Worm (Caenorhabditis elegans): Measurements from ENCODE around the gene che-11.
"Not testable (repeated sequence)": the region's sequence is repeated elsewhere in the genome, so short reads cannot be mapped to it uniquely, and the experiment has no call there.

che-11 gene

DNA sequence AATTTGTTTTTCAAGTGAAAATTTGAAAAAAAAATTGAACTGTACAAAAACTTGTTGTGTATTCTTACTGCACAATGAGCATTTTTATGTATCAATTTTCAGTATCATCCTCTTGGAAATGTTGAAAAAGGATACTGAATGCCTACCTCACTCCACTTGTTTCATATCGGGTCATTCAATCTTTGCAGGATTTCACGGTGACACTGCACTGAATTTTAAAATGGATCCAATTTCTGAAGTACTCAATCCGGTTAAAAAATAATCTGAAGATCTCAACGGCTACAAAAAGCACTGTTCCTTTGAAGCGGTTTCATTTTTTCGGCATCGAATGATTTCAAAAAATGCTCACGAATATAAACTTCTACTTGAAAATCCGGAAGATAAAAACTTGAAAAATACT is 12.6 kb downstream of the che-11 start:
- TF ChIP-seq ama-1 (optimal IDR thresholded peaks at IDR 0.05) = no peak
- TF ChIP-seq fkh-6 (tag; optimal IDR thresholded peaks at IDR 0.05) = no peak
- TF ChIP-seq ceh-22 (tag; optimal IDR thresholded peaks at IDR 0.05) = no peak
- TF ChIP-seq unc-86 (tag; optimal IDR thresholded peaks at IDR 0.05) = no peak
- TF ChIP-seq ceh-45 (GFP tag; IDR thresholded peaks at IDR 0.05) = no peak
- no peak for TF ChIP-seq ceh-2 (tag; optimal IDR thresholded peaks at IDR 0.05)
- TF ChIP-seq ceh-31 (tag; optimal IDR thresholded peaks at IDR 0.05) = no peak
- no peak for TF ChIP-seq F13H6.1 (tag; optimal IDR thresholded peaks at IDR 0.05)
- TF ChIP-seq sox-2 (GFP tag; IDR thresholded peaks at IDR 0.05) = no peak
- TF ChIP-seq ttx-3 (tag; optimal IDR thresholded peaks at IDR 0.05) = no peak
- no peak for TF ChIP-seq odd-2 (tag; optimal IDR thresholded peaks at IDR 0.05)
- TF ChIP-seq ceh-48 (tag; optimal IDR thresholded peaks at IDR 0.05) = no peak
- no peak for TF ChIP-seq pros-1 (tag; optimal IDR thresholded peaks at IDR 0.05)
- TF ChIP-seq hlh-13 (GFP tag; optimal IDR thresholded peaks at IDR 0.05) = no peak
- TF ChIP-seq K09A11.1 (tag; optimal IDR thresholded peaks at IDR 0.05; ENCODE audit: insufficient read depth) = no peak
- no peak for TF ChIP-seq ceh-6 (GFP tag; optimal IDR thresholded peaks at IDR 0.05)
- no peak for TF ChIP-seq pat-9 (tag; optimal IDR thresholded peaks at IDR 0.05)
- TF ChIP-seq unc-3 (GFP tag; conservative IDR thresholded peaks at IDR 0.05) = no peak
- no peak for TF ChIP-seq unc-3 (tag; optimal IDR thresholded peaks at IDR 0.05)
- TF ChIP-seq fax-1 (tag; optimal IDR thresholded peaks at IDR 0.05) = no peak
- no peak for TF ChIP-seq elt-2 (tag; optimal IDR thresholded peaks at IDR 0.05)

DNA sequence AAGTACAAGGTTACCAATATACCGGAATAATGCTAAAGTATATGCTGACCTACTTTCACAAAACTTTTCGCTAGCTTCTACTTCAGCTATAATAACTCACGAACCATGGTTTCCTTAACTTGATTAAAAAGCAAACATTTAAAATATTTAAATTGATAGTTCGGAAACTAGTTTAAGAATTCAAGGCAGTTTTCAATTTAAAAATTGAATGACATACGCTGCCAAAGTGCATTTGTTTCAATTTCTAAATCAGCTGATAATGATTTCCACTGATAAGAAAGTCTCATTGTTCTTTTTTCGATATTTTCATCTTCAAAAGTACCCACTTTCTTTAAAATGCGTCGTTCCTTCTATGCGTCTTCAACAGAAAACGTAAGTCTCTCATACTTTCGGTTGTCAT is 19.4 kb downstream of the che-11 start, which contains the start of gene enpp-1:
enpp-1 (plus strand) TSS at position 301 of the 400 bp plus-strand sequence.
- TF ChIP-seq elt-4, unc-42, hlh-6 (tag; optimal IDR thresholded peaks at IDR 0.05): not testable (repeated sequence)

DNA sequence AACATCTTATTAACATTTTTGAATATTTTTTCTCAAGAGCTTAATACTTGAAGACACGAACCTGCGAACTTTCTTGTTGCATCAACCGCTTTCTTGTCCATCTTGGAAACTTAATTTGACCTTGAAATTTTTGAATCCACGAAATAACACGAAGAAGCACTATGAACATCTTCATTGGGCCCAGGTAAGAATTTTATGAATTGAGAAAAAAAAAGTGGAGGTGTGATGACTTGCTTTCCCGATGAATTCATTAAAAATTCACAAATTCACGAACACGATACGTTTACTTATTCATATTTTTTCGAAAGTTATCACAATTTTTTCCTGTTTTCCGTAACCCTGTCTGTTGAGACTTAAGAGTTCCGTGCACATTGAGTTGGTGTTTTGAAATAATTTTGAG is 19.8 kb downstream of the che-11 start, which contains the start of gene C27A7.6:
C27A7.6 (minus strand) TSS at position 101 of the 400 bp plus-strand sequence.
- TF ChIP-seq ceh-14, sox-4, syd-9 (tag; optimal IDR thresholded peaks at IDR 0.05): not testable (repeated sequence)

DNA sequence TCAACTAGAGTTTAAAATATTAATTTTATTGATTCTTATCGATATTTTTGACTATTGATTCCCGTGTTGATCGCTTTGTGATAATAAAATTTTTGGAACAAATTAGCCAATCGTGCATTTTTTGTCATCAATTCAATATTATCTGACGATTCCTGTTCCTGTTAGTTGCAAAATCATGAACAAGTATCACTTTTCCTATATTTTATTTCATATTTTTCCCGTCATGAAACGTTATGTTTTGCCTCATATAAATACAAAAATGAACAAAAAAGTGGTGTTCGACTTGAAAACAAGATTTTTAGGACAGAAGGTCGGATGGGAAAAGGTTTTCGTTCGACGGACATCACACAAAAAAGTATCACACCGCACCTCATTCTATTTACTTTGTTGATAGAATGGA is 29.2 kb downstream of the che-11 start, which contains the start of gene C13C4.6:
C13C4.6 (plus strand) TSS at position 301 of the 400 bp plus-strand sequence.
- TF ChIP-seq ceh-30 (tag; optimal IDR thresholded peaks at IDR 0.05) = no peak
- no peak for TF ChIP-seq ref-2 (tag; optimal IDR thresholded peaks at IDR 0.05)
- TF ChIP-seq eyg-1 (tag; optimal IDR thresholded peaks at IDR 0.05) = no peak
- no peak for TF ChIP-seq C38D4.7 (GFP tag; optimal IDR thresholded peaks at IDR 0.05)
- TF ChIP-seq elt-4 (tag; optimal IDR thresholded peaks at IDR 0.05) = no peak
- no peak for TF ChIP-seq tbx-2 (tag; optimal IDR thresholded peaks at IDR 0.05)
- TF ChIP-seq unc-42 (tag; optimal IDR thresholded peaks at IDR 0.05) = no peak
- TF ChIP-seq syd-9 (tag; optimal IDR thresholded peaks at IDR 0.05) = no peak
- no peak for TF ChIP-seq unc-3 (GFP tag; conservative IDR thresholded peaks at IDR 0.05)
- no peak for TF ChIP-seq unc-3 (tag; optimal IDR thresholded peaks at IDR 0.05)
- TF ChIP-seq ceh-31 (tag; optimal IDR thresholded peaks at IDR 0.05) = no peak
- TF ChIP-seq nfya-1 (tag; optimal IDR thresholded peaks at IDR 0.05) = no peak
- no peak for TF ChIP-seq lim-6 (tag; optimal IDR thresholded peaks at IDR 0.05)
- no peak for TF ChIP-seq C08G9.2 (tag; optimal IDR thresholded peaks at IDR 0.05)

DNA sequence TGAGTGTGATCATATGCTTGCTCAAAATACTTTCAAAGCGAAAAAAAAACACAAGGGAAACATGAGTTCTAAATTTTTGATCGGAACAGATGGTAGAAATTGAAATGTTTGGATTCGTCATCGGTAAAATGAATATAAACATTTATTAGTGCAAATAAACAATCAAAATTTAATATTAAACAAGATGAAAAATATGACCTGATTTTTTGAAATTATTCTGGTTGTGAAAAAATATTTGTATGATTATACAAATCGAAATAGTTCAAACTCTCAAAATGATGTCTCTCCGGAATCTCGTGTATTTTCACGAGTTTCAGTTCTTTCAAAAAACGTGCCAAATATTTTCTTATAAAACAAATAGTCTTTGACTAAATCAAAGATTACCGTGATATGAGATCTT is 30.1 kb downstream of the che-11 start, which contains the start of gene C13C4.7:
C13C4.7 (minus strand) TSS at position 101 of the 400 bp plus-strand sequence.
- TF ChIP-seq dmd-4 (tag; optimal IDR thresholded peaks at IDR 0.05; ENCODE audit: borderline replicate concordance) (no peak), ceh-24 (tag; optimal IDR thresholded peaks at IDR 0.05) (no peak), gmeb-2 (tag; optimal IDR thresholded peaks at IDR 0.05) (no peak), ceh-48 (tag; optimal IDR thresholded peaks at IDR 0.05) (no peak), unc-3 (GFP tag; conservative IDR thresholded peaks at IDR 0.05) (no peak), unc-3 (tag; optimal IDR thresholded peaks at IDR 0.05) (no peak), hlh-30 (tag; optimal IDR thresholded peaks at IDR 0.05; ENCODE audit: insufficient read depth) (no peak), hlh-6 (tag; optimal IDR thresholded peaks at IDR 0.05) (no peak), C08G9.2 (tag; optimal IDR thresholded peaks at IDR 0.05) (no peak)

Data from whole organism, late embryonic.